Fruit fly (Drosophila melanogaster) whole organism, embryonic: ENCODE data around the gene CG10041.

Experiments
- Adf1 ChIP-seq: fragments of 200-800 bp; sonication (Bioruptor generic); IDR thresholded peaks from 2 replicates; pipeline ENCODE4 v1.3.6; 2022; ENCODE audit warnings: missing biosample characterization, missing genetic modification characterization
- Awh ChIP-seq: fragments of 200-800 bp; sonication (Bioruptor generic); IDR thresholded peaks from 2 replicates; pipeline ENCODE4, ENCODE4 v1.3.6; 2022; ENCODE audit warnings: missing biosample characterization, missing genetic modification characterization
- B-H1 ChIP-seq: fragments of 200-800 bp; sonication (Bioruptor generic); IDR thresholded peaks from 3 replicates; pipeline ENCODE4 v1.3.6; 2022; ENCODE audit warnings: missing biosample characterization, missing genetic modification characterization
- Blimp-1 ChIP-seq: fragments of 200-800 bp; sonication (Bioruptor generic); optimal IDR thresholded peaks from 3 replicates; lab custom pipeline; 2018; ENCODE audit warnings: missing biosample characterization, missing genetic modification characterization, mild to moderate bottlenecking, moderate library complexity, missing genetic modification reagents
- CG10209 ChIP-seq: fragments of 200-800 bp; sonication (Bioruptor generic); optimal IDR thresholded peaks from 3 replicates; lab custom pipeline; 2017; ENCODE audit warnings: missing biosample characterization, mild to moderate bottlenecking, missing genetic modification characterization, missing genetic modification reagents
- CG13894 ChIP-seq: fragments of 200-800 bp; sonication (Bioruptor generic); optimal IDR thresholded peaks from 3 replicates; lab custom pipeline; 2018; ENCODE audit warnings: missing biosample characterization, mild to moderate bottlenecking, missing genetic modification characterization, moderate library complexity
- CG14050 ChIP-seq: fragments of 200-800 bp; sonication (Bioruptor generic); IDR thresholded peaks from 3 replicates; pipeline ENCODE4 v1.3.6; 2022; ENCODE audit warnings: missing biosample characterization, missing genetic modification characterization
- CG14441 ChIP-seq: fragments of 200-800 bp; sonication (Bioruptor generic); IDR thresholded peaks from 2 replicates; pipeline ENCODE4 v1.3.6; 2022; ENCODE audit warnings: missing biosample characterization, missing genetic modification characterization
- CG14667 ChIP-seq: fragments of 200-800 bp; sonication (Bioruptor generic); IDR thresholded peaks from 2 replicates; pipeline ENCODE4 v1.3.6; 2022; ENCODE audit warnings: missing biosample characterization, missing genetic modification characterization
- CG15011 ChIP-seq: fragments of 200-800 bp; sonication (Bioruptor generic); optimal IDR thresholded peaks from 3 replicates; lab custom pipeline; 2018; ENCODE audit warnings: missing biosample characterization, mild to moderate bottlenecking, missing genetic modification characterization
- CG16863 ChIP-seq: fragments of 200-800 bp; sonication (Bioruptor generic); optimal IDR thresholded peaks from 3 replicates; lab custom pipeline; 2016; ENCODE audit warnings: missing biosample characterization, missing genetic modification characterization
- CG18262 ChIP-seq: fragments of 200-800 bp; optimal IDR thresholded peaks from 3 replicates; lab custom pipeline; 2019; ENCODE audit warnings: missing biosample characterization, mild to moderate bottlenecking, missing genetic modification characterization, moderate library complexity
- CG3281 ChIP-seq: fragments of 200-800 bp; sonication (Bioruptor generic); optimal IDR thresholded peaks from 3 replicates; lab custom pipeline; 2017; ENCODE audit warnings: missing biosample characterization, mild to moderate bottlenecking, missing genetic modification characterization
- CG33557 ChIP-seq: fragments of 200-800 bp; sonication (Bioruptor generic); optimal IDR thresholded peaks from 2 replicates; lab custom pipeline; 2019; ENCODE audit warnings: missing biosample characterization, mild to moderate bottlenecking, missing genetic modification characterization, moderate library complexity
- CG6765 ChIP-seq: fragments of 200-800 bp; sonication (Bioruptor generic); optimal IDR thresholded peaks from 3 replicates; lab custom pipeline; 2017; ENCODE audit warnings: missing biosample characterization, mild to moderate bottlenecking, missing genetic modification characterization
- CG7271 ChIP-seq: fragments of 200-800 bp; sonication (Bioruptor generic); optimal IDR thresholded peaks from 2 replicates; lab custom pipeline; 2018; ENCODE audit warnings: missing biosample characterization, mild to moderate bottlenecking, missing genetic modification characterization, moderate library complexity
- CG7357 ChIP-seq: fragments of 200-800 bp; sonication (Bioruptor generic); IDR thresholded peaks from 3 replicates; pipeline ENCODE4 v1.3.6; 2022; ENCODE audit warnings: missing biosample characterization, missing genetic modification characterization
- CoRest ChIP-seq: fragments of 200-800 bp; sonication (Bioruptor generic); optimal IDR thresholded peaks from 3 replicates; lab custom pipeline; 2018; ENCODE audit warnings: missing biosample characterization, mild to moderate bottlenecking, missing genetic modification characterization, moderate library complexity
- Drgx ChIP-seq: fragments of 200-800 bp; sonication (Bioruptor generic); IDR thresholded peaks from 2 replicates; pipeline ENCODE4 v1.3.6; 2022; ENCODE audit warnings: missing biosample characterization, missing genetic modification characterization
- Myb ChIP-seq: fragments of 200-800 bp; sonication (Bioruptor generic); optimal IDR thresholded peaks from 2 replicates; lab custom pipeline; 2016; ENCODE audit warnings: missing biosample characterization, missing genetic modification characterization
- Nf-YB ChIP-seq: fragments of 200-800 bp; sonication (Bioruptor generic); optimal IDR thresholded peaks from 3 replicates; lab custom pipeline; 2019; ENCODE audit warnings: missing biosample characterization, mild to moderate bottlenecking, missing genetic modification characterization, moderate library complexity
- Oaz ChIP-seq: fragments of 200-800 bp; sonication (Bioruptor generic); IDR thresholded peaks from 2 replicates; pipeline ENCODE4 v1.3.6; 2022; ENCODE audit warnings: missing biosample characterization, missing genetic modification characterization
- PHDP ChIP-seq: fragments of 200-800 bp; sonication (Bioruptor generic); optimal IDR thresholded peaks from 3 replicates; lab custom pipeline; 2018; ENCODE audit warnings: missing biosample characterization, mild to moderate bottlenecking, missing genetic modification characterization, moderate library complexity
- Ravus ChIP-seq: fragments of 200-800 bp; sonication (Bioruptor generic); IDR thresholded peaks from 2 replicates; pipeline ENCODE4 v1.3.6; 2022; ENCODE audit warnings: missing biosample characterization, missing genetic modification characterization
- Sry-β ChIP-seq: fragments of 200-800 bp; sonication (Bioruptor generic); optimal IDR thresholded peaks from 2 replicates; lab custom pipeline; 2018; ENCODE audit warnings: missing biosample characterization, mild to moderate bottlenecking, missing genetic modification characterization, moderate library complexity
- Usf ChIP-seq: fragments of 200-800 bp; sonication (Bioruptor generic); optimal IDR thresholded peaks from 2 replicates; lab custom pipeline; 2017; ENCODE audit warnings: missing genotype, missing biosample characterization, missing genetic modification characterization
- ase ChIP-seq: fragments of 200-800 bp; sonication (Bioruptor generic); IDR thresholded peaks from 3 replicates; pipeline ENCODE4 v1.3.6; 2022; ENCODE audit warnings: missing biosample characterization, missing genetic modification characterization
- bowl ChIP-seq: fragments of 200-800 bp; sonication (Bioruptor generic); IDR thresholded peaks from 2 replicates; pipeline ENCODE4 v1.3.6; 2022; ENCODE audit warnings: missing biosample characterization, missing genetic modification characterization
- chm ChIP-seq: fragments of 200-800 bp; sonication (Bioruptor generic); IDR thresholded peaks from 2 replicates; pipeline ENCODE4 v1.3.6; 2022; ENCODE audit warnings: missing biosample characterization, missing genetic modification characterization
- crol ChIP-seq: fragments of 200-800 bp; sonication (Bioruptor generic); IDR thresholded peaks from 2 replicates; pipeline ENCODE4 v1.3.6; 2022; ENCODE audit warnings: missing biosample characterization, missing genetic modification characterization
- da ChIP-seq: fragments of 200-800 bp; sonication (Bioruptor generic); optimal IDR thresholded peaks from 2 replicates; lab custom pipeline; 2016; ENCODE audit warnings: missing biosample characterization, missing genetic modification characterization
- dimm ChIP-seq: fragments of 200-800 bp; sonication (Bioruptor generic); IDR thresholded peaks from 2 replicates; pipeline ENCODE4 v1.3.6; 2022; ENCODE audit warnings: missing biosample characterization, missing genetic modification characterization
- dysf ChIP-seq: fragments of 200-800 bp; sonication (Bioruptor generic); IDR thresholded peaks from 3 replicates; pipeline ENCODE4 v1.3.6; 2022; ENCODE audit warnings: missing biosample characterization, missing genetic modification characterization
- emc ChIP-seq: fragments of 200-800 bp; sonication (Bioruptor generic); optimal IDR thresholded peaks from 2 replicates; lab custom pipeline; 2016; ENCODE audit warnings: missing biosample characterization, missing genetic modification characterization
- ewg ChIP-seq: fragments of 200-800 bp; sonication (Bioruptor generic); optimal IDR thresholded peaks from 3 replicates; lab custom pipeline; 2017; ENCODE audit warnings: mild to moderate bottlenecking, missing biosample characterization, missing genetic modification reagents, missing genetic modification characterization
- fu2 ChIP-seq: fragments of 200-800 bp; sonication (Bioruptor generic); optimal IDR thresholded peaks from 2 replicates; lab custom pipeline; 2016; ENCODE audit warnings: missing biosample characterization, missing genetic modification characterization
- gcm2 ChIP-seq: fragments of 200-800 bp; sonication (Bioruptor generic); optimal IDR thresholded peaks from 2 replicates; lab custom pipeline; 2016; ENCODE audit warnings: missing biosample characterization, missing genetic modification characterization
- hb ChIP-seq: fragments of 200-800 bp; sonication (Bioruptor generic); IDR thresholded peaks from 3 replicates; pipeline ENCODE4 v1.3.6; 2022; ENCODE audit warnings: missing biosample characterization, missing genetic modification characterization; ENCODE audit not compliant: partially characterized antibody
- her ChIP-seq: fragments of 200-800 bp; sonication (Bioruptor generic); optimal IDR thresholded peaks from 2 replicates; lab custom pipeline; 2016; ENCODE audit warnings: missing biosample characterization, missing genetic modification characterization
- hth ChIP-seq: fragments of >200 bp; optimal IDR thresholded peaks from 2 replicates; lab custom pipeline; 2017; ENCODE audit warnings: inconsistent platforms
- lmd ChIP-seq: fragments of 200-800 bp; sonication (Bioruptor generic); IDR thresholded peaks from 2 replicates; pipeline ENCODE4 v1.3.6; 2022; ENCODE audit warnings: missing biosample characterization, missing genetic modification characterization
- nom ChIP-seq: fragments of 200-800 bp; sonication (Bioruptor generic); optimal IDR thresholded peaks from 2 replicates; lab custom pipeline; 2017; ENCODE audit warnings: missing biosample characterization, missing genetic modification characterization, mild to moderate bottlenecking, moderate library complexity, missing genetic modification reagents
- onecut ChIP-seq: fragments of 200-800 bp; sonication (Bioruptor generic); IDR thresholded peaks from 2 replicates; pipeline ENCODE4 v1.3.6; 2022; ENCODE audit warnings: missing biosample characterization, missing genetic modification characterization
- pb ChIP-seq: fragments of 200-800 bp; sonication (Bioruptor generic); optimal IDR thresholded peaks from 3 replicates; lab custom pipeline; 2016; ENCODE audit warnings: missing biosample characterization, missing genetic modification characterization
- pho ChIP-seq: fragments of 200-800 bp; sonication (Bioruptor generic); optimal IDR thresholded peaks from 2 replicates; lab custom pipeline; 2016; ENCODE audit warnings: missing biosample characterization, missing genetic modification characterization
- sens ChIP-seq: fragments of 200-800 bp; sonication (Bioruptor generic); peaks from one replicate; lab custom pipeline; 2016; ENCODE audit warnings: missing biosample characterization, missing genetic modification characterization
- sna ChIP-seq: fragments of 200-800 bp; sonication (Bioruptor generic); IDR thresholded peaks from 2 replicates; pipeline ENCODE4 v1.3.6; 2022; ENCODE audit warnings: missing biosample characterization, missing genetic modification characterization; ENCODE audit not compliant: partially characterized antibody
- tin ChIP-seq: fragments of 200-800 bp; sonication (Bioruptor generic); optimal IDR thresholded peaks from 3 replicates; lab custom pipeline; 2016; ENCODE audit warnings: missing biosample characterization, missing genetic modification characterization
- trh ChIP-seq: fragments of 200-800 bp; sonication (Bioruptor generic); optimal IDR thresholded peaks from 2 replicates; lab custom pipeline; 2016; ENCODE audit warnings: missing biosample characterization, missing genetic modification characterization
- vnd ChIP-seq: fragments of 200-800 bp; sonication (Bioruptor generic); IDR thresholded peaks from 3 replicates; pipeline ENCODE4 v1.3.6; 2022; ENCODE audit warnings: missing biosample characterization, missing genetic modification characterization; ENCODE audit not compliant: partially characterized antibody
- wek ChIP-seq: fragments of 200-800 bp; sonication (Bioruptor generic); optimal IDR thresholded peaks from 3 replicates; lab custom pipeline; 2018; ENCODE audit warnings: missing biosample characterization, mild to moderate bottlenecking, missing genetic modification characterization, moderate library complexity

Gene CG10041

DNA sequence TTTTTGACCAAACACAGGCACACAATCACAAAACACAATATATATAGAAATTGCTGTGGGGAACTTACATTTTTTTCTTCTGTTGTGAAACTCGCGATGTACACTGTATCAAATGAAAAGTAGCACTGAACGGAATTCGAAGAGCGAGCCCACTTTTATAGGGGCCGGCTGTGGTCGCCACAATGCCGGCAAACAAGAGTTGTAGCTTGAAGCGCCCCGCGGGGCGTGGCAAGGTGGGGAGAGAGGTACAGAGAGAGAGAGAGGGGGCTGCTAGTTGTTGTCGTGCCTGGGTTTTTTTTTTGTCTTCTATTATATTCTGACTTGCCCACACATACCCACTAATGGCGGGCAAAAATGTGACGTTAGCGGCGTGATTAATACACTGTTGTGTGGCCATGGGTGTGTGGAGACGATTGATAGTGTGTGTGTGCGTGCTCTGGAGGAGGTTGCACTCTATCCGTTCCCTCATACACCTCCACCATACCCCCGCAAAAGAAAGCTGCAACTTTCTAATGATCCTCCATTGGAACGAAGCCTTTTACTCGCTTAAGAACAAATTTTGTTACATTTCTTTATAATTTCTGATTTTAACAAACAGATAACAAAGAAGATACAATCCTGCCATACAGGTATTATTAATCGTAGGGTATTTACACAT, 17.4 kb upstream of the CG10041 start, which contains the start of gene GstD1 (continued):
- peak; percentile 71 for TF ChIP-seq sens (GFP tag; lab: Kevin White, UChicago)
- TF ChIP-seq gcm2 (GFP tag; lab: Kevin White, UChicago): no peak
- no peak for TF ChIP-seq Oaz (GFP tag; lab: Robert Waterston, UW)
- no peak for TF ChIP-seq vnd
- peak; percentile 23 for TF ChIP-seq Blimp-1 (GFP tag; lab: Kevin White, UChicago)
- no peak for TF ChIP-seq Awh
- no peak for TF ChIP-seq Ravus
- TF ChIP-seq da: no peak
- TF ChIP-seq CG10209 (GFP tag; lab: Kevin White, UChicago): no peak
- TF ChIP-seq PHDP (tag; lab: Kevin White, UChicago): peak; percentile 14
- TF ChIP-seq Adf1 (GFP tag; lab: Robert Waterston, UW): peak; percentile 67; the same call in 1 of the 2 replicates
- TF ChIP-seq CG14441: no peak; the same call in 1 of the 2 replicates
- no peak for TF ChIP-seq CG7271 (tag; lab: Kevin White, UChicago)
- peak; percentile 59 for TF ChIP-seq dysf (GFP tag; lab: Robert Waterston, UW)
- no peak for TF ChIP-seq CG33557 (GFP tag; lab: Kevin White, UChicago)
- TF ChIP-seq Nf-YB: no peak
- no peak for TF ChIP-seq CG14667 (GFP tag; lab: Robert Waterston, UW)
- peak; percentile 21 for TF ChIP-seq ewg (GFP tag; lab: Kevin White, UChicago)
- TF ChIP-seq Usf: peak; percentile 14
- no peak for TF ChIP-seq Sry-β (GFP tag; lab: Kevin White, UChicago)
- TF ChIP-seq pho: peak; percentile 19
- peak; percentile 7; the same call in 1 of the 2 replicates for TF ChIP-seq onecut (GFP tag; lab: Robert Waterston, UW)
- 0 out of 2 replicates have a peak, but pooled peaks have one; percentile 38 for TF ChIP-seq sna
- no peak for TF ChIP-seq CG14050 (GFP tag; lab: Robert Waterston, UW)
- no peak for TF ChIP-seq CG16863
- TF ChIP-seq bowl: no peak
- TF ChIP-seq emc (GFP tag; lab: Kevin White, UChicago): peak; percentile 19
- TF ChIP-seq tin (GFP tag; lab: Kevin White, UChicago): peak; percentile 20
- TF ChIP-seq lmd (GFP tag; lab: Robert Waterston, UW): peak; percentile 47
- peak; percentile 100 for TF ChIP-seq crol
- peak; percentile 35 for TF ChIP-seq pb
- TF ChIP-seq chm: peak; percentile 75
- TF ChIP-seq her (GFP tag; lab: Kevin White, UChicago): peak; percentile 39
- TF ChIP-seq wek (GFP tag; lab: Kevin White, UChicago): no peak
- TF ChIP-seq ase (GFP tag; lab: Robert Waterston, UW): no peak
- peak; percentile 70 for TF ChIP-seq CG13894 (tag; lab: Kevin White, UChicago)
- no peak for TF ChIP-seq B-H1 (GFP tag; lab: Robert Waterston, UW)
- peak; percentile 52 for TF ChIP-seq nom (GFP tag; lab: Kevin White, UChicago)
- TF ChIP-seq CG7357: no peak
- TF ChIP-seq dimm (GFP tag; lab: Robert Waterston, UW): no peak
- no peak for TF ChIP-seq hth
- TF ChIP-seq CG3281 (GFP tag; lab: Kevin White, UChicago): peak; percentile 58
- peak; percentile 4 for TF ChIP-seq Myb (GFP tag; lab: Kevin White, UChicago)
- no peak for TF ChIP-seq trh (GFP tag; lab: Kevin White, UChicago)
- peak; percentile 37 for TF ChIP-seq CG6765 (GFP tag; lab: Kevin White, UChicago)
- peak; percentile 78 for TF ChIP-seq Drgx (GFP tag; lab: Robert Waterston, UW)
- TF ChIP-seq fu2 (GFP tag; lab: Kevin White, UChicago): peak; percentile 26
- TF ChIP-seq CG18262 (tag; lab: Kevin White, UChicago): peak; percentile 21
- TF ChIP-seq CoRest (tag; lab: Kevin White, UChicago): peak; percentile 26
- peak; percentile 4 for TF ChIP-seq CG15011 (GFP tag; lab: Kevin White, UChicago)
- TF ChIP-seq hb: no peak
